Worm (Caenorhabditis elegans) whole organism, dauer: ENCODE measurements around the gene drd-50.
"Not testable (repeated sequence)": the region's sequence is repeated elsewhere in the genome, so short reads cannot be mapped to it uniquely, and the experiment has no call there.

Source experiments
- unc-62 ChIP-seq: sonication (generic microtip); optimal IDR thresholded peaks from 2 replicates; lab custom pipeline; 2017; ENCODE audit warnings: missing biosample characterization, missing genetic modification reagents, missing genetic modification characterization

Gene drd-50

ce11 chrIV:4099773-4100172 lies 17.8 kb upstream of the drd-50 start:
- no peak for TF ChIP-seq unc-62 (GFP tag; lab: Kevin White, UChicago)

- no peak for TF ChIP-seq unc-62 (GFP tag; lab: Kevin White, UChicago)
Measured at ce11 chrIV:4102720-4103119, 14.8 kb upstream of the drd-50 start, which contains the start of gene ubc-1. ubc-1 (plus strand) TSS chrIV:4103020.

ce11 chrIV:4108767-4109166 lies 8.8 kb upstream of the drd-50 start, which contains the start of gene C35B1.7:
C35B1.7 (plus strand) TSS chrIV:4109067.
- no peak for TF ChIP-seq unc-62 (GFP tag; lab: Kevin White, UChicago)

ce11 chrIV:4112387-4112786 lies 5.1 kb upstream of the drd-50 start, which contains the start of gene F49F1.14:
F49F1.14 (minus strand) TSS chrIV:4112487.
- no peak for TF ChIP-seq unc-62 (GFP tag; lab: Kevin White, UChicago)

ce11 chrIV:4114526-4114925 lies 3.0 kb upstream of the drd-50 start, which contains the start of gene F49F1.15:
F49F1.15 (minus strand) TSS chrIV:4114626.
- TF ChIP-seq unc-62 (GFP tag; lab: Kevin White, UChicago), result no peak

ce11 chrIV:4115634-4116033 lies 1.9 kb upstream of the drd-50 start, which contains the start of the genes F49F1.4 and F49F1.2:
F49F1.4 (minus strand) TSS chrIV:4115734.
F49F1.2 (plus strand) TSS chrIV:4115943.
- TF ChIP-seq unc-62 (GFP tag; lab: Kevin White, UChicago), result no peak

- no peak for TF ChIP-seq unc-62 (GFP tag; lab: Kevin White, UChicago)
Measured at ce11 chrIV:4120263-4120662, 2.7 kb downstream of the drd-50 start, which contains the start of gene F49F1.5. F49F1.5 (minus strand) TSS chrIV:4120415.

- TF ChIP-seq unc-62 (GFP tag; lab: Kevin White, UChicago), result no peak
Measured at ce11 chrIV:4121055-4121454, 3.5 kb downstream of the drd-50 start.

ce11 chrIV:4123083-4123482 lies 5.6 kb downstream of the drd-50 start, which contains the start of gene mul-1:
mul-1 (minus strand) TSS chrIV:4123166.
- no peak for TF ChIP-seq unc-62 (GFP tag; lab: Kevin White, UChicago)

ce11 chrIV:4125657-4126056 lies 8.1 kb downstream of the drd-50 start, which contains the start of gene F49F1.7:
F49F1.7 (minus strand) TSS chrIV:4125757.
- not testable (repeated sequence) for TF ChIP-seq unc-62 (GFP tag; lab: Kevin White, UChicago)

- no peak for TF ChIP-seq unc-62 (GFP tag; lab: Kevin White, UChicago)
Measured at ce11 chrIV:4135744-4136143, 18.2 kb downstream of the drd-50 start, which contains the start of gene F49F1.17. F49F1.17 (minus strand) TSS chrIV:4135844.

- no peak for TF ChIP-seq unc-62 (GFP tag; lab: Kevin White, UChicago)
Measured at ce11 chrIV:4137472-4137871, 19.9 kb downstream of the drd-50 start, which contains the start of gene F49F1.9. F49F1.9 (minus strand) TSS chrIV:4137572.

ce11 chrIV:4139022-4139421 lies 21.5 kb downstream of the drd-50 start, which contains the start of gene F49F1.10:
F49F1.10 (minus strand) TSS chrIV:4139122.
- no peak for TF ChIP-seq unc-62 (GFP tag; lab: Kevin White, UChicago)

ce11 chrIV:4140265-4140664 lies 22.7 kb downstream of the drd-50 start, which contains the start of gene F49F1.18:
F49F1.18 (minus strand) TSS chrIV:4140365.
- no peak for TF ChIP-seq unc-62 (GFP tag; lab: Kevin White, UChicago)

- TF ChIP-seq unc-62 (GFP tag; lab: Kevin White, UChicago), result no peak
Measured at ce11 chrIV:4141311-4141710, 23.8 kb downstream of the drd-50 start, which contains the start of gene F49F1.11. F49F1.11 (minus strand) TSS chrIV:4141411.

- not testable (repeated sequence) for TF ChIP-seq unc-62 (GFP tag; lab: Kevin White, UChicago)
Measured at ce11 chrIV:4142986-4143385, 25.5 kb downstream of the drd-50 start, which contains the start of gene F49F1.12. F49F1.12 (minus strand) TSS chrIV:4143086.

ce11 chrIV:4144784-4145183 lies 27.3 kb downstream of the drd-50 start, which contains the start of gene R07C12.3:
R07C12.3 (plus strand) TSS chrIV:4145084.
- no peak for TF ChIP-seq unc-62 (GFP tag; lab: Kevin White, UChicago)
